Worm (Caenorhabditis elegans) whole organism, midembryonic: ENCODE data around the gene imph-1.

Experiments used
- T22C8.4 ChIP-seq: fragments of 200-800 bp; sonication (Bioruptor generic); IDR thresholded peaks from 2 replicates; pipeline ENCODE4 v1.3.6; 2022; ENCODE audit warnings: missing genetic modification characterization, missing compliant biosample characterization
- cog-1 ChIP-seq: sonication (generic microtip); optimal IDR thresholded peaks from 2 replicates; lab custom pipeline; 2016; ENCODE audit warnings: missing genetic modification characterization, missing compliant biosample characterization
- flt-1 ChIP-seq: fragments of 200-800 bp; sonication (Bioruptor generic); IDR thresholded peaks from 2 replicates; pipeline ENCODE4 v1.3.6; 2022; ENCODE audit warnings: missing genetic modification characterization, missing compliant biosample characterization
- tab-1 ChIP-seq: fragments of 200-800 bp; sonication (Bioruptor generic); IDR thresholded peaks from 2 replicates; pipeline ENCODE4 v1.3.6; 2022; ENCODE audit warnings: missing genetic modification characterization, missing compliant biosample characterization
- ztf-23 ChIP-seq: fragments of 200-800 bp; sonication (Bioruptor generic); IDR thresholded peaks from 2 replicates; pipeline ENCODE4 v1.3.6; 2022; ENCODE audit warnings: missing genetic modification reagents, missing genetic modification characterization, missing compliant biosample characterization
- ztf-29 ChIP-seq: fragments of 200-800 bp; sonication (Bioruptor generic); IDR thresholded peaks from 2 replicates; pipeline ENCODE4 v1.3.6; 2022; ENCODE audit warnings: missing genetic modification reagents, missing genetic modification characterization, missing compliant biosample characterization

The imph-1 gene

DNA sequence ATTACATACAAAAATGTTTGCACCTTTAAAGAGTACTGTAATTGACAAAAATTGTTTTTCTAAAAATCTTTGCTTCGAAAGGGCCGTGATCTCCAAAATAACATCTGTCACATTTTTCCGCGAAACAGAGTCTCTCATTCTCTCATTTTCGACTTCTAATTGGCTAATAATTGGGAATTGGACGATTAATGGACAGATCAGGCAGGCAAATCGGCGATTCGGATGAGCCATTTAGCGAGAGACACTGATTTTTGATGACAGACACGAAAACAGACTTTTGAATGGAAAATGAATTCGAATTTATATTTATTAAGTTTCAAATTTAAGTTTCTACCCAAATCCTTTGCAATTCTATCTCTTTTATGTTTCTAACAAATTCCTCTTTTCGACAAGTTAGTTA, 50.4 kb downstream of the imph-1 start:
- TF ChIP-seq ztf-23 (GFP tag; lab: Robert Waterston, UW) (no peak), T22C8.4 (GFP tag; lab: Robert Waterston, UW) (no peak), tab-1 (GFP tag; lab: Robert Waterston, UW) (no peak), cog-1 (tag; lab: Kevin White, UChicago) (no peak), ztf-29 (GFP tag; lab: Robert Waterston, UW) (no peak), flt-1 (GFP tag; lab: Robert Waterston, UW) (no peak)
